Worm (Caenorhabditis elegans) whole organism, late embryonic: ENCODE data around the gene bgnt-1.2.

Source experiments
- F13H6.1 ChIP-seq: sonication (generic microtip); optimal IDR thresholded peaks from 2 replicates; lab custom pipeline; 2016; ENCODE audit warnings: missing genetic modification characterization, missing compliant biosample characterization
- ama-1 ChIP-seq: fragments of 150-350 bp; optimal IDR thresholded peaks from 2 replicates; lab custom pipeline; 2014
- dve-1 ChIP-seq: sonication (generic microtip); optimal IDR thresholded peaks from 2 replicates; lab custom pipeline; 2017; ENCODE audit warnings: antibody characterized with exemption, mild to moderate bottlenecking, missing genetic modification characterization, missing compliant biosample characterization
- ets-4 ChIP-seq: sonication (generic microtip); optimal IDR thresholded peaks from 2 replicates; lab custom pipeline; 2016; ENCODE audit warnings: missing genetic modification characterization, missing compliant biosample characterization
- lim-6 ChIP-seq: sonication (generic microtip); optimal IDR thresholded peaks from 2 replicates; lab custom pipeline; 2016; ENCODE audit warnings: missing genetic modification characterization, missing compliant biosample characterization
- nfya-1 ChIP-seq: sonication (generic microtip); optimal IDR thresholded peaks from 2 replicates; lab custom pipeline; 2017; ENCODE audit warnings: missing genetic modification characterization, mild to moderate bottlenecking, missing compliant biosample characterization, antibody characterized with exemption, moderate library complexity
- nhr-11 ChIP-seq: fragments of 150-350 bp; optimal IDR thresholded peaks from 2 replicates; lab custom pipeline; 2014; ENCODE audit warnings: missing biosample characterization, missing genetic modification characterization
- pag-3 ChIP-seq: sonication (generic microtip); optimal IDR thresholded peaks from 2 replicates; lab custom pipeline; 2016; ENCODE audit warnings: missing compliant biosample characterization, missing genetic modification characterization, borderline replicate concordance
- pqm-1 ChIP-seq: sonication (generic microtip); optimal IDR thresholded peaks from 2 replicates; lab custom pipeline; 2016; ENCODE audit warnings: missing genetic modification characterization, missing compliant biosample characterization
- pros-1 ChIP-seq: fragments of 150-350 bp; optimal IDR thresholded peaks from 2 replicates; lab custom pipeline; 2014; ENCODE audit warnings: missing biosample characterization, missing genetic modification reagents, missing genetic modification characterization
- tbx-7 ChIP-seq: sonication (generic microtip); optimal IDR thresholded peaks from 2 replicates; lab custom pipeline; 2016; ENCODE audit warnings: missing genotype, missing genetic modification characterization, missing compliant biosample characterization
- unc-55 ChIP-seq: sonication (generic microtip); optimal IDR thresholded peaks from 2 replicates; lab custom pipeline; 2017; ENCODE audit warnings: missing biosample characterization, missing genetic modification reagents, missing genetic modification characterization
- unc-86 ChIP-seq: sonication (generic microtip); optimal IDR thresholded peaks from 2 replicates; lab custom pipeline; 2016; ENCODE audit warnings: missing genetic modification characterization, missing compliant biosample characterization

DNA sequence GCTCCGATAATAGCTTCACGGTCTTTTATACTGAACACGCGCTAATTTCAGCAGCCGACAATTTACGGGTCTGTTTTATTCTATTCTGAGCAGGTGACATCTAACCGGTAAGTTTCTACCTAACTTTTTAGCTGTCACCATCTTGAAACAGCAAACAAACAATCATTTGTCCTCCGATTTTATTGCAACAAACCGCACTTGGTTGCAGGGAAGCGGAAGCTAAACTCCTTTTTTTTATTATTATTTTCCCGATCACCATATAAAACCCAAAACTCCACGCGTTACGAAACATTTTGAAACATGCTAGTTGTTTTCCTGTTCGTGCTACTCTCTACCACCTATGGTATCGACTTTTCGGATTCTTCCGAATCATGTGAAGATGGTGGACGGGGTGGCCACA is 20.8 kb downstream of the bgnt-1.2 start, which contains the start of gene clec-208:
- no peak for TF ChIP-seq ets-4
- no peak for TF ChIP-seq tbx-7
- no peak for TF ChIP-seq ama-1
- no peak for TF ChIP-seq pqm-1
- no peak for TF ChIP-seq nfya-1 (tag; lab: Kevin White, UChicago)
- TF ChIP-seq nhr-11 = no peak
- no peak for TF ChIP-seq unc-86 (tag; lab: Kevin White, UChicago)
- TF ChIP-seq dve-1 (tag; lab: Kevin White, UChicago) = no peak
- TF ChIP-seq F13H6.1 (tag; lab: Kevin White, UChicago) = no peak
- TF ChIP-seq lim-6 (tag; lab: Kevin White, UChicago) = no peak
- no peak for TF ChIP-seq pros-1 (tag; lab: Kevin White, UChicago)
- TF ChIP-seq pag-3 (tag; lab: Kevin White, UChicago) = no peak
- no peak for TF ChIP-seq unc-55 (GFP tag; lab: Kevin White, UChicago)
